Worm (Caenorhabditis elegans) whole organism, young adult: ENCODE data around the gene ZK938.12.

Source experiments
- B0035.1 ChIP-seq: sonication (generic microtip); optimal IDR thresholded peaks from 2 replicates; lab custom pipeline; 2016; ENCODE audit warnings: missing genetic modification characterization, mild to moderate bottlenecking, missing compliant biosample characterization, missing genotype, missing genetic modification reagents
- F23B12.7 ChIP-seq: sonication (generic microtip); optimal IDR thresholded peaks from 2 replicates; lab custom pipeline; 2017; ENCODE audit warnings: missing genetic modification characterization, mild to moderate bottlenecking, missing compliant biosample characterization, antibody characterized with exemption, moderate library complexity; ENCODE audit not compliant: insufficient read depth
- F52B5.7 ChIP-seq: sonication (generic microtip); optimal IDR thresholded peaks from 2 replicates; lab custom pipeline; 2016; ENCODE audit warnings: mild to moderate bottlenecking, missing genetic modification characterization, missing compliant biosample characterization
- K11D2.4 ChIP-seq: fragments of 200-800 bp; sonication (Bioruptor generic); IDR thresholded peaks from 2 replicates; pipeline ENCODE4 v1.3.6; 2022; ENCODE audit warnings: missing genetic modification reagents, missing genetic modification characterization, missing compliant biosample characterization
- T07F8.4 ChIP-seq: sonication (generic microtip); optimal IDR thresholded peaks from 2 replicates; lab custom pipeline; 2016; ENCODE audit warnings: mild to moderate bottlenecking, missing genetic modification characterization, moderate library complexity, missing compliant biosample characterization
- Y53G8AR.9 ChIP-seq: fragments of 200-800 bp; sonication (Bioruptor generic); conservative IDR thresholded peaks from 2 replicates; pipeline ENCODE4 v1.3.6; 2022; ENCODE audit warnings: missing genetic modification reagents, missing genetic modification characterization, missing compliant biosample characterization
- Y95B8A.8 ChIP-seq: fragments of 200-800 bp; sonication (Bioruptor generic); IDR thresholded peaks from 2 replicates; pipeline ENCODE4 v1.3.6; 2022; ENCODE audit warnings: missing genetic modification reagents, missing genetic modification characterization, missing compliant biosample characterization
- aptf-3 ChIP-seq: fragments of 200-800 bp; sonication (Bioruptor generic); IDR thresholded peaks from 2 replicates; pipeline ENCODE4 v1.3.6; 2022; ENCODE audit warnings: missing genetic modification characterization, missing compliant biosample characterization
- bed-1 ChIP-seq: fragments of 200-800 bp; sonication (Bioruptor generic); IDR thresholded peaks from 2 replicates; pipeline ENCODE4 v1.3.6; 2022; ENCODE audit warnings: missing genetic modification reagents, missing genetic modification characterization, missing compliant biosample characterization
- cebp-1 ChIP-seq, 2 experiments: fragments of 200-800 bp in 1 of 2; sonication (Bioruptor generic) in 1 of 2; sonication (generic microtip) in 1 of 2; IDR thresholded peaks in 1 of 2; optimal IDR thresholded peaks in 1 of 2; 2 replicates each; pipeline versions ENCODE4 v1.3.6 to Lab custom; 2017 to 2022; ENCODE audit warnings: missing compliant biosample characterization in 2 of 2, missing genetic modification characterization in 2 of 2, mild to moderate bottlenecking in 1 of 2, missing genetic modification reagents in 1 of 2, moderate library complexity in 1 of 2
- cebp-2 ChIP-seq: fragments of 200-800 bp; sonication (Bioruptor generic); IDR thresholded peaks from 2 replicates; pipeline ENCODE4 v1.3.6; 2022; ENCODE audit warnings: missing genetic modification characterization, missing compliant biosample characterization
- ceh-79 ChIP-seq: sonication (generic microtip); optimal IDR thresholded peaks from 2 replicates; lab custom pipeline; 2017; ENCODE audit warnings: mild to moderate bottlenecking, missing genetic modification characterization, missing compliant biosample characterization
- chd-7 ChIP-seq: sonication (generic microtip); optimal IDR thresholded peaks from 2 replicates; lab custom pipeline; 2016; ENCODE audit warnings: mild to moderate bottlenecking, missing genetic modification characterization, moderate library complexity, missing compliant biosample characterization
- die-1 ChIP-seq: sonication (generic microtip); optimal IDR thresholded peaks from 2 replicates; lab custom pipeline; 2016; ENCODE audit warnings: missing genotype, mild to moderate bottlenecking, missing genetic modification characterization, missing compliant biosample characterization
- efl-1 ChIP-seq: fragments of 150-350 bp; optimal IDR thresholded peaks from 2 replicates; lab custom pipeline; 2014; ENCODE audit warnings: missing biosample characterization, missing genetic modification reagents, missing genetic modification characterization
- egl-18 ChIP-seq: fragments of 200-800 bp; sonication (Bioruptor generic); IDR thresholded peaks from 2 replicates; pipeline ENCODE4 v1.3.6; 2022; ENCODE audit warnings: missing genetic modification reagents, missing genetic modification characterization, missing compliant biosample characterization
- egl-44 ChIP-seq: fragments of 200-800 bp; sonication (Bioruptor generic); IDR thresholded peaks from 2 replicates; pipeline ENCODE4 v1.3.6; 2022; ENCODE audit warnings: missing genetic modification reagents, missing genetic modification characterization, missing compliant biosample characterization
- ekl-4 ChIP-seq: fragments of 200-800 bp; sonication (Bioruptor generic); IDR thresholded peaks from 2 replicates; pipeline ENCODE4 v1.3.6; 2022; ENCODE audit warnings: missing genetic modification reagents, missing genetic modification characterization, missing compliant biosample characterization
- lin-26 ChIP-seq: fragments of 200-800 bp; sonication (Bioruptor generic); IDR thresholded peaks from 2 replicates; pipeline ENCODE4 v1.3.6; 2022; ENCODE audit warnings: missing genetic modification reagents, missing genetic modification characterization, missing compliant biosample characterization
- lin-54 ChIP-seq: fragments of 200-800 bp; sonication (Bioruptor generic); optimal IDR thresholded peaks from 2 replicates; lab custom pipeline; 2018; ENCODE audit warnings: mild to moderate bottlenecking, missing genetic modification characterization, missing compliant biosample characterization
- lsy-27 ChIP-seq: sonication (generic microtip); optimal IDR thresholded peaks from 2 replicates; lab custom pipeline; 2017; ENCODE audit warnings: missing genetic modification characterization, mild to moderate bottlenecking, missing compliant biosample characterization, antibody characterized with exemption, missing genotype, borderline replicate concordance; ENCODE audit not compliant: insufficient read depth
- nfya-1 ChIP-seq: sonication (generic microtip); optimal IDR thresholded peaks from 2 replicates; lab custom pipeline; 2017; ENCODE audit warnings: antibody characterized with exemption, missing compliant biosample characterization, missing genetic modification characterization, borderline replicate concordance; ENCODE audit not compliant: insufficient read depth
- nhr-80 ChIP-seq: sonication (generic microtip); optimal IDR thresholded peaks from 2 replicates; lab custom pipeline; 2016; ENCODE audit warnings: missing genetic modification characterization, missing compliant biosample characterization
- pbrm-1 ChIP-seq: fragments of 200-800 bp; sonication (Bioruptor generic); IDR thresholded peaks from 2 replicates; pipeline ENCODE4 v1.3.6; 2022; ENCODE audit warnings: missing genetic modification reagents, missing genetic modification characterization, missing compliant biosample characterization
- rec-8 ChIP-seq, 2 experiments: sonication (generic microtip); optimal IDR thresholded peaks; 2 replicates each; lab custom pipeline; 2016; ENCODE audit warnings: mild to moderate bottlenecking in 2 of 2, missing genetic modification characterization in 2 of 2, missing genetic modification reagents in 2 of 2, missing genotype in 2 of 2, missing biosample characterization in 1 of 2, missing compliant biosample characterization in 1 of 2, moderate library complexity in 1 of 2
- rpc-1 ChIP-seq, 2 experiments: fragments of 150-350 bp in 1 of 2; sonication (generic microtip) in 1 of 2; optimal IDR thresholded peaks; 2 replicates each; lab custom pipeline; 2014 to 2018; ENCODE audit warnings: missing biosample characterization in 1 of 2, missing genetic modification characterization in 1 of 2, missing genetic modification reagents in 1 of 2, missing genotype in 1 of 2
- unc-62 ChIP-seq: fragments of 150-350 bp; optimal IDR thresholded peaks from 2 replicates; lab custom pipeline; 2014; ENCODE audit warnings: missing biosample characterization, missing genetic modification reagents, missing genetic modification characterization
- zim-3 ChIP-seq: sonication (generic microtip); optimal IDR thresholded peaks from 2 replicates; lab custom pipeline; 2017; ENCODE audit warnings: mild to moderate bottlenecking, missing genetic modification characterization, moderate library complexity, missing compliant biosample characterization

The ZK938.12 gene

DNA sequence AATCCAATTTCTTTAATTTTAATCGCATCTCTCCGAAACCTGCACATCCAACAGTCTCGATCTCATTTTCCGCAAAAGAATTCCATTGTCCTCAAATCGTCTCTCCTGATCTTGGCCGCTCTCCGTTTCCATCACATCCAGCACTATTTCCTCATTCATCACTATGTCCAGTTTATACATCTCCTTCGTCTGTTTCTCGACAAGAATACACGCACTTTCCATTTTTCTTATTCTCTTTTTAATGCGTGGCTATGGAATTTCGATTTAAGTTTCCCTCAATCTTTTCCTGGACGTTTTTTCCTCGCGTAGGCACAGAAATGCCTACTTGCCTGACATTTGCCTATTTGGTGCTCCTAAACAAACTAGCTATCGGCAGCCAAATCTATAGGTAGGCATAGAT is 48.7 kb downstream of the ZK938.12 start:
- no peak for TF ChIP-seq zim-3 (tag; lab: Kevin White, UChicago)
- TF ChIP-seq egl-18 (GFP tag; lab: Robert Waterston, UW) = no peak
- TF ChIP-seq ekl-4 (GFP tag; lab: Robert Waterston, UW) = no peak
- TF ChIP-seq unc-62 (GFP tag; lab: Kevin White, UChicago) = no peak
- no peak for TF ChIP-seq nfya-1
- TF ChIP-seq nhr-80 (tag; lab: Kevin White, UChicago) = no peak
- no peak for TF ChIP-seq egl-44
- TF ChIP-seq cebp-2 (GFP tag; lab: Robert Waterston, UW) = no peak
- no peak for TF ChIP-seq aptf-3 (GFP tag; lab: Robert Waterston, UW)
- TF ChIP-seq efl-1 (GFP tag; lab: Kevin White, UChicago) = no peak
- no peak for TF ChIP-seq lin-54 (GFP tag; lab: Kevin White, UChicago)
- no peak for TF ChIP-seq bed-1 (GFP tag; lab: Robert Waterston, UW)
- no peak for TF ChIP-seq B0035.1 (tag; lab: Kevin White, UChicago)

- TF ChIP-seq F23B12.7 (no peak), rec-8 (tag; optimal IDR thresholded peaks at IDR 0.05; lab: Kevin White, UChicago) (no peak), Y95B8A.8 (GFP tag; lab: Robert Waterston, UW) (no peak), ceh-79 (tag; lab: Kevin White, UChicago) (no peak), lin-26 (GFP tag; lab: Robert Waterston, UW) (no peak), K11D2.4 (GFP tag; lab: Robert Waterston, UW) (no peak), die-1 (tag; lab: Kevin White, UChicago) (no peak), pbrm-1 (GFP tag; lab: Robert Waterston, UW) (no peak), lsy-27 (tag; lab: Kevin White, UChicago) (no peak), T07F8.4 (tag; lab: Kevin White, UChicago) (no peak), F52B5.7 (no peak), Y53G8AR.9 (GFP tag; lab: Robert Waterston, UW) (no peak), cebp-1 (GFP tag; IDR thresholded peaks at IDR 0.05; lab: Robert Waterston, UW) (no peak), cebp-1 (tag; optimal IDR thresholded peaks at IDR 0.05; lab: Kevin White, UChicago) (no peak), chd-7 (tag; lab: Kevin White, UChicago) (no peak), rpc-1 (optimal IDR thresholded peaks at IDR 0.05; lab: Kevin White, UChicago) (no peak), rpc-1 (tag; optimal IDR thresholded peaks at IDR 0.05; lab: Kevin White, UChicago) (no peak)
Measured at ce11 chrII:9880826-9881225, 49.7 kb downstream of the ZK938.12 start, which contains the start of gene C08H9.15. C08H9.15 (plus strand) TSS chrII:9881193.
